Fruit fly (Drosophila melanogaster) whole organism, pupa: Measurements from ENCODE around the gene CG10011.

Source experiments
- CG10348 ChIP-seq: fragments of 200-800 bp; sonication (Bioruptor generic); IDR thresholded peaks from 2 replicates; pipeline ENCODE4 v1.3.6; 2022; ENCODE audit warnings: missing biosample characterization, missing genetic modification characterization
- CG12605 ChIP-seq: fragments of 200-800 bp; sonication (Bioruptor generic); IDR thresholded peaks from 2 replicates; pipeline ENCODE4 v1.3.6; 2022; ENCODE audit warnings: missing biosample characterization, missing genetic modification characterization
- CG13204 ChIP-seq: fragments of 200-800 bp; sonication (Bioruptor generic); optimal IDR thresholded peaks from 2 replicates; lab custom pipeline; 2018; ENCODE audit warnings: missing biosample characterization, mild to moderate bottlenecking, missing genetic modification characterization, moderate library complexity
- CG14655 ChIP-seq: fragments of 200-800 bp; sonication (Bioruptor generic); optimal IDR thresholded peaks from 3 replicates; lab custom pipeline; 2017; ENCODE audit warnings: mild to moderate bottlenecking, missing biosample characterization, missing genetic modification reagents, missing genetic modification characterization
- CG15710 ChIP-seq: fragments of 200-800 bp; sonication (Bioruptor generic); optimal IDR thresholded peaks from 2 replicates; lab custom pipeline; 2018; ENCODE audit warnings: missing biosample characterization, mild to moderate bottlenecking, missing genetic modification characterization, moderate library complexity
- CG17806 ChIP-seq: fragments of 200-800 bp; sonication (Bioruptor generic); optimal IDR thresholded peaks from 2 replicates; lab custom pipeline; 2018; ENCODE audit warnings: missing biosample characterization, mild to moderate bottlenecking, missing genetic modification characterization, moderate library complexity
- CG32121 ChIP-seq: fragments of 200-800 bp; sonication (Bioruptor generic); IDR thresholded peaks from 2 replicates; pipeline ENCODE4 v1.3.6; 2022; ENCODE audit warnings: missing biosample characterization, missing genetic modification characterization
- CG34367 ChIP-seq: fragments of 200-800 bp; sonication (Bioruptor generic); optimal IDR thresholded peaks from 2 replicates; lab custom pipeline; 2018; ENCODE audit warnings: missing biosample characterization, mild to moderate bottlenecking, missing genetic modification characterization
- CG4496 ChIP-seq: fragments of 200-800 bp; sonication (Bioruptor generic); IDR thresholded peaks from 3 replicates; pipeline ENCODE4 v1.3.6; 2022; ENCODE audit warnings: missing biosample characterization, missing genetic modification characterization
- CG8159 ChIP-seq: fragments of 200-800 bp; sonication (Bioruptor generic); optimal IDR thresholded peaks from 3 replicates; lab custom pipeline; 2018; ENCODE audit warnings: missing biosample characterization, mild to moderate bottlenecking, missing genetic modification characterization, moderate library complexity
- CG8301 ChIP-seq: fragments of 200-800 bp; sonication (Bioruptor generic); optimal IDR thresholded peaks from 2 replicates; lab custom pipeline; 2018; ENCODE audit warnings: missing biosample characterization, mild to moderate bottlenecking, missing genetic modification characterization
- CG9948 ChIP-seq: fragments of 200-800 bp; sonication (Bioruptor generic); optimal IDR thresholded peaks from 2 replicates; lab custom pipeline; 2018; ENCODE audit warnings: missing biosample characterization, mild to moderate bottlenecking, missing genetic modification characterization, moderate library complexity
- D1 ChIP-seq: fragments of 200-800 bp; sonication (Bioruptor generic); optimal IDR thresholded peaks from 2 replicates; lab custom pipeline; 2018; ENCODE audit warnings: missing biosample characterization, mild to moderate bottlenecking, missing genetic modification characterization, moderate library complexity
- EcR ChIP-seq: fragments of 200-800 bp; sonication (Bioruptor generic); optimal IDR thresholded peaks from 3 replicates; lab custom pipeline; 2019; ENCODE audit warnings: missing biosample characterization, missing genetic modification characterization, mild to moderate bottlenecking, moderate library complexity, missing genetic modification reagents
- Ets98B ChIP-seq: fragments of 200-800 bp; sonication (Bioruptor generic); IDR thresholded peaks from 2 replicates; pipeline ENCODE4 v1.3.6; 2022; ENCODE audit warnings: missing biosample characterization, missing genetic modification characterization
- Pif1A ChIP-seq: fragments of 200-800 bp; sonication (Bioruptor generic); optimal IDR thresholded peaks from 3 replicates; lab custom pipeline; 2016; ENCODE audit warnings: missing biosample characterization, missing genetic modification characterization
- Pif1B ChIP-seq: fragments of 200-800 bp; sonication (Bioruptor generic); optimal IDR thresholded peaks from 3 replicates; lab custom pipeline; 2016; ENCODE audit warnings: missing biosample characterization, missing genetic modification characterization
- Snoo ChIP-seq: fragments of 200-800 bp; sonication (Bioruptor generic); optimal IDR thresholded peaks from 3 replicates; lab custom pipeline; 2017; ENCODE audit warnings: missing biosample characterization, mild to moderate bottlenecking, missing genetic modification characterization, inconsistent platforms
- fd96Ca ChIP-seq: fragments of 200-800 bp; sonication (Bioruptor generic); IDR thresholded peaks from 3 replicates; pipeline ENCODE4 v1.3.6; 2022; ENCODE audit warnings: missing biosample characterization, missing genetic modification characterization
- gl ChIP-seq: fragments of 200-800 bp; sonication (Bioruptor generic); optimal IDR thresholded peaks from 2 replicates; lab custom pipeline; 2018; ENCODE audit warnings: missing biosample characterization, mild to moderate bottlenecking, missing genetic modification characterization
- rn ChIP-seq: fragments of 200-800 bp; sonication (Bioruptor generic); IDR thresholded peaks from 2 replicates; pipeline ENCODE4 v1.3.6; 2022; ENCODE audit warnings: missing biosample characterization, missing genetic modification characterization

CG10011 gene

DNA sequence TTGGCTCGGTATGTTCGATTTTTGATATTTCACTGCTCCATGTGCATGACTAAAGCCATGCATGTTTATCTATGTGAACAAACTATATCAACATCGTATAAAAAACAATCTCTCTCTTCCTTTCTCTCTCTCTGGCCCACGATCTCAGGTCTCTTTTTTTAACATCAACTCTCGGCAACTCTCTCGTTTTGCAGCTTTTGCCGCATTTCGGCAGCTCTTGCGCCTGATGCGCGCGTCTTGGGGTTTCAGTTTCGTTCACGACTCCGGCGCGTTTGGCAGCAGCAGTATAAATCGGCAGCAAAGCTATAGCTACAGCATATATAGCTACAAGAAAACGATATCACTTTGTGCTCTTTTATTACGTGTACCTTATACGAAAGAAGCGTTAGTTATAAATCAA, 39.9 kb upstream of the CG10011 start, which contains the start of gene snu:
TSS of gene snu (plus strand) at position 254 of the 400 bp plus-strand sequence.
- no peak for TF ChIP-seq gl (tag; lab: Kevin White, UChicago)
- no peak for TF ChIP-seq CG32121 (GFP tag; lab: Robert Waterston, UW)
- TF ChIP-seq CG13204 (GFP tag; lab: Kevin White, UChicago) = no peak
- no peak for TF ChIP-seq CG8159 (tag; lab: Kevin White, UChicago)
- TF ChIP-seq CG10348 (GFP tag; lab: Robert Waterston, UW) = no peak
- TF ChIP-seq EcR = peak; percentile 10
- no peak for TF ChIP-seq CG34367 (tag; lab: Kevin White, UChicago)
- peak; percentile 14; the same call in 1 of the 2 replicates for TF ChIP-seq Ets98B (GFP tag; lab: Robert Waterston, UW)
- no peak for TF ChIP-seq Pif1B
- TF ChIP-seq CG14655 (GFP tag; lab: Kevin White, UChicago) = no peak
- no peak for TF ChIP-seq CG8301 (tag; lab: Kevin White, UChicago)
- TF ChIP-seq CG9948 (tag; lab: Kevin White, UChicago) = no peak
- no peak for TF ChIP-seq Pif1A
- TF ChIP-seq Snoo (tag; lab: Kevin White, UChicago) = no peak
- no peak for TF ChIP-seq D1 (tag; lab: Kevin White, UChicago)
- TF ChIP-seq rn (GFP tag; lab: Robert Waterston, UW) = no peak
- TF ChIP-seq CG17806 = no peak
- TF ChIP-seq CG15710 (tag; lab: Kevin White, UChicago) = no peak
- no peak for TF ChIP-seq fd96Ca (GFP tag; lab: Robert Waterston, UW)
- 0 out of 2 replicates have a peak, but pooled peaks have one; percentile 9 for TF ChIP-seq CG12605 (GFP tag; lab: Robert Waterston, UW)
- TF ChIP-seq CG4496 (GFP tag; lab: Robert Waterston, UW) = peak; percentile 10; the same call in 1 of the 3 replicates

DNA sequence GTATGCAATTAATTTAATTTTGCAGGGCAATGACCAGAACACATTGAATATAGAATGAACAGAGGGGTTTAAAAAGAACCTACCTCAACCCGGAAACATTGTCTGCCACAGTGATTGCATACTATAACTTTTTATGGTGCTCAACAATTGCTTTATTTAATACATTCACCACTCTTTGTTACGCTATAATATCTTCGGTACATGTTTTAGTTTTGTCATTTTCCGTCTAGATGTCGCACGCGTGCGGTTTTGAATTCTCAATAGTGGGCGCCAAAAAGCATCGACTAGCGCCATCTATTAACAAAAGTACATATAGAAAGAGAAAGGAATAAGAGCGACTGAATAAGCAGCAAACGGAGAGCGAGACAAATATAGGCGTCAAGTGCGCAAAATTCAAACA, 37.2 kb upstream of the CG10011 start:
- TF ChIP-seq fd96Ca (GFP tag; lab: Robert Waterston, UW) (no peak), CG8301 (tag; lab: Kevin White, UChicago) (peak; percentile 24), CG13204 (GFP tag; lab: Kevin White, UChicago) (no peak), CG32121 (GFP tag; lab: Robert Waterston, UW) (peak; percentile 47; the same call in 1 of the 2 replicates), EcR (peak; percentile 69), CG10348 (GFP tag; lab: Robert Waterston, UW) (no peak), CG8159 (tag; lab: Kevin White, UChicago) (peak; percentile 24), CG14655 (GFP tag; lab: Kevin White, UChicago) (peak; percentile 53), CG17806 (peak; percentile 39), gl (tag; lab: Kevin White, UChicago) (peak; percentile 36), Pif1B (peak; percentile 9), Snoo (tag; lab: Kevin White, UChicago) (peak; percentile 69), CG9948 (tag; lab: Kevin White, UChicago) (no peak), rn (GFP tag; lab: Robert Waterston, UW) (peak; percentile 29; the same call in 1 of the 2 replicates), Ets98B (GFP tag; lab: Robert Waterston, UW) (peak; percentile 63), D1 (tag; lab: Kevin White, UChicago) (peak; percentile 66), CG15710 (tag; lab: Kevin White, UChicago) (peak; percentile 48), CG34367 (tag; lab: Kevin White, UChicago) (peak; percentile 57), CG4496 (GFP tag; lab: Robert Waterston, UW) (peak; percentile 84)

DNA sequence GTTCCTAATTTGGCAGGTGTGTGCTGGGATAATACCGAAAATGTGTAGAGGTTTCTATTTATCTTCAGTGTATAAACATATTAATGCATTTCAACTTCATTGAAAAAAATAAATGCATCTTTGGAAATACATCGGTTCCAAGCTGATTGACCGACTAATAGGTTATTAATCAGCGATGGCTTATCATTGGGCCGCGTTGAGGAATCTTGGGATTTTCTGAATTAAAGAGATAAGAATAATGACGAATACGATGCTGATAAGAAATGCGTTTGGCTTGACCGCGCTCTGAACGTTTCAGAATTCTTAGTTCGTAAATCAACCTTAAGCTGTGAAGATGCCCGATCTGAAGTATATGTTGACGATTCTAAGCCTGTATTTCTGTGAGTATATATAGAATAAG, 35.5 kb upstream of the CG10011 start, which contains the start of gene Sid:
TSS of gene Sid (plus strand) at position 301 of the 400 bp plus-strand sequence.
- no peak for TF ChIP-seq Ets98B (GFP tag; lab: Robert Waterston, UW)
- no peak for TF ChIP-seq Snoo (tag; lab: Kevin White, UChicago)
- peak; percentile 1 for TF ChIP-seq EcR
- no peak for TF ChIP-seq CG32121 (GFP tag; lab: Robert Waterston, UW)
- TF ChIP-seq, all 21 proteins: peak for 1

DNA sequence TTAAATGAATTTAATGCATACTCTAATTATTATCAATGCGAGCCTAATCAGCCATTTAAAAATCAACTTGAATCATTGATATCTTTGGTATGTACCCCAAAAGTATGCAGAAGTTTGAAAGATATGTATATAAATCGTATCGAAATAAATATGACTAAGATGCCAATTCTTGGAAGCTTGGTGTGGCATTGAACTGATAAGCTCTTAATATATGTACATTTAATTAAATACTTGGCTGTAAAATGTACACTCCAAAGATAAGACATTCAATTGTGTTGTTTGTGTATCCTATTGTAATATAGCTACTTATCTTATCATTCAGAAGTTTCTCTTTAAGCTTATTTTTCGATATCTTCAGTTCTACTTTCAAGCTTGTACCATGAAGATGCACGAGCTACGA, 34.0 kb upstream of the CG10011 start, which contains the start of gene CG33346:
TSS of gene CG33346 (plus strand) at position 380 of the 400 bp plus-strand sequence.
- peak; percentile 76 for TF ChIP-seq EcR
- TF ChIP-seq CG14655 (GFP tag; lab: Kevin White, UChicago) = no peak
- TF ChIP-seq CG17806 = no peak

DNA sequence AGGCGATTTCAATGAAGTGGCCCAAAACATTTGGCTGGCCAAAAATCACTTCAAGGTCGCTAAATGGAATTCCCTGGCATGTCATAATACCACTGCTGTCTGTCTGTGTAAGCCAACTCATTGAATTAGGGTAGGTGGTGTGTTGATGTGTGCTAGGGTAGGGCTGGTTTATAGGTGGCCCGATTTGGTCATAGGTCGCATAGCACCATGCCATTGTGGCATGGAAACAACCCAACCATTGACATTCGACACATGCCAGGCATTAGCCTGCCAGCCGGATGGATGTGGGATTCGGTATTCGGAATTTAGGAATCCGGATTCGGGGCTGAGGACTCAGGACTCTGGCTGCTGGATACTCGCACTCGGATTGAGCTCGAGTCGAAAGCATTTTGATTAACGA, 28.1 kb upstream of the CG10011 start:
- no peak for TF ChIP-seq Pif1B
- TF ChIP-seq CG15710 (tag; lab: Kevin White, UChicago) = no peak
- no peak for TF ChIP-seq rn (GFP tag; lab: Robert Waterston, UW)
- no peak for TF ChIP-seq CG12605 (GFP tag; lab: Robert Waterston, UW)
- TF ChIP-seq CG34367 (tag; lab: Kevin White, UChicago) = no peak
- TF ChIP-seq CG4496 (GFP tag; lab: Robert Waterston, UW) = no peak
- no peak for TF ChIP-seq CG14655 (GFP tag; lab: Kevin White, UChicago)
- TF ChIP-seq, all 21 proteins: peak for 0

DNA sequence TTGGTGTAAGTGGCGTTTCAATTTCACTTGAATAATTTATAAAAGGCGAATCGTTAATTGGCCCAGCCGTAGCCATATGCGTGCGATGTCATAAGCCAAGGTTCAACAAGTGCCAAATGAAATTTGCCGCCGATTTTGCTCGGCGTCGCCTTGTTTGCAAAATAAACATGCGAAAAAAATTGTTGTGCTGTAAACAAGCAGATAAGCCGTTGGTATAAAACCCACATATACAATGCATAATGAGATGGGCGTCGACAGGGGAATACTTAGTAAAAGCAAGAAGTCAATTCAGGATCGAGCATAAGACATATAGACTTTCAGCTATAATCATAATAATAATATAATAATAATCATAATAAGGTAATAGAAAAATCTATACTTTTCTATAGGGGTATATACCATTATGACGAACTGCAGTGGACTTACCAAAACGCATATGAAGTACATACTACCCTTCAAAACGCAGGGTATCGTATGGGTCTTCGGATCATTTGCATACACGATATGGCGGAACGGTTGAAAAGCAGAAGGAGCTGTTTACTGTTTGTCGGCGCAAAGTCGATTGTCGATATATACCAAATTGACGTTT, 21.3 kb upstream of the CG10011 start:
- TF ChIP-seq EcR (no peak), Ets98B (GFP tag; lab: Robert Waterston, UW) (no peak), CG15710 (tag; lab: Kevin White, UChicago) (no peak), CG14655 (GFP tag; lab: Kevin White, UChicago) (no peak), CG8159 (tag; lab: Kevin White, UChicago) (no peak), CG12605 (GFP tag; lab: Robert Waterston, UW) (no peak), CG34367 (tag; lab: Kevin White, UChicago) (no peak), Pif1A (no peak), D1 (tag; lab: Kevin White, UChicago) (no peak), CG8301 (tag; lab: Kevin White, UChicago) (no peak), gl (tag; lab: Kevin White, UChicago) (no peak), Pif1B (no peak)
